Worm (Caenorhabditis elegans) whole organism, midembryonic: ENCODE results near the gene F58E6.6.

ENCODE experiments used
- T22C8.4 ChIP-seq: fragments of 200-800 bp; sonication (Bioruptor generic); IDR thresholded peaks from 2 replicates; pipeline ENCODE4 v1.3.6; 2022; ENCODE audit warnings: missing genetic modification characterization, missing compliant biosample characterization
- cog-1 ChIP-seq: sonication (generic microtip); optimal IDR thresholded peaks from 2 replicates; lab custom pipeline; 2016; ENCODE audit warnings: missing genetic modification characterization, missing compliant biosample characterization
- flt-1 ChIP-seq: fragments of 200-800 bp; sonication (Bioruptor generic); IDR thresholded peaks from 2 replicates; pipeline ENCODE4 v1.3.6; 2022; ENCODE audit warnings: missing genetic modification characterization, missing compliant biosample characterization
- klf-2 ChIP-seq: fragments of 200-800 bp; sonication (Bioruptor generic); conservative IDR thresholded peaks from 2 replicates; pipeline ENCODE4 v1.3.6; 2022; ENCODE audit warnings: missing genetic modification reagents, missing genetic modification characterization, missing compliant biosample characterization
- med-1 ChIP-seq: sonication (generic microtip); optimal IDR thresholded peaks from 2 replicates; lab custom pipeline; 2017; ENCODE audit warnings: missing genetic modification characterization, mild to moderate bottlenecking, missing compliant biosample characterization, antibody characterized with exemption, missing genetic modification reagents; ENCODE audit not compliant: insufficient read depth
- ref-1 ChIP-seq: fragments of 200-800 bp; sonication (Bioruptor generic); conservative IDR thresholded peaks from 2 replicates; pipeline ENCODE4 v1.3.6; 2022; ENCODE audit warnings: missing genetic modification reagents, missing genetic modification characterization, missing compliant biosample characterization
- tab-1 ChIP-seq: fragments of 200-800 bp; sonication (Bioruptor generic); IDR thresholded peaks from 2 replicates; pipeline ENCODE4 v1.3.6; 2022; ENCODE audit warnings: missing genetic modification characterization, missing compliant biosample characterization
- ztf-23 ChIP-seq: fragments of 200-800 bp; sonication (Bioruptor generic); IDR thresholded peaks from 2 replicates; pipeline ENCODE4 v1.3.6; 2022; ENCODE audit warnings: missing genetic modification reagents, missing genetic modification characterization, missing compliant biosample characterization
- ztf-29 ChIP-seq: fragments of 200-800 bp; sonication (Bioruptor generic); IDR thresholded peaks from 2 replicates; pipeline ENCODE4 v1.3.6; 2022; ENCODE audit warnings: missing genetic modification reagents, missing genetic modification characterization, missing compliant biosample characterization

The F58E6.6 gene

DNA sequence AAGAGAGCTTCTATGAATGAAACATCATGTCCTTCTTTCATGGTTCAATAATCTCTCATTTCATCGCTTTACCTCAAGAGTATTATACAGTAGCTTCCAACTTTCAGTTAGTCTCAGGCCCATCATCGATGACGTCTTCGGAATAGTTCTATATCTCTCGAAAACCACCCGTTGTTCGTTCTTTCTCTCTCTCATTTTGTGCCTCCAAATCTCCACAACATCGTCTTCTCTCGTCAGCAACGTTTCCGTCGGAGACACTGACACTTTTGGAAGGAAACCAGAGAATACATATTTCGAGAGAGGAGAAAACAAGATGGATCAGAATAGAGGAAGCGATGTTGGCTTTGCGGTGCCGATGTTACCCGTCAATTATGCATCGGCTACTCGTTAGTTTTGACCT lies 21.0 kb downstream of the F58E6.6 start:
- no peak for TF ChIP-seq tab-1 (GFP tag; lab: Robert Waterston, UW)
- TF ChIP-seq T22C8.4 (GFP tag; lab: Robert Waterston, UW) = no peak
- no peak for TF ChIP-seq ztf-29 (GFP tag; lab: Robert Waterston, UW)
- no peak for TF ChIP-seq ref-1

DNA sequence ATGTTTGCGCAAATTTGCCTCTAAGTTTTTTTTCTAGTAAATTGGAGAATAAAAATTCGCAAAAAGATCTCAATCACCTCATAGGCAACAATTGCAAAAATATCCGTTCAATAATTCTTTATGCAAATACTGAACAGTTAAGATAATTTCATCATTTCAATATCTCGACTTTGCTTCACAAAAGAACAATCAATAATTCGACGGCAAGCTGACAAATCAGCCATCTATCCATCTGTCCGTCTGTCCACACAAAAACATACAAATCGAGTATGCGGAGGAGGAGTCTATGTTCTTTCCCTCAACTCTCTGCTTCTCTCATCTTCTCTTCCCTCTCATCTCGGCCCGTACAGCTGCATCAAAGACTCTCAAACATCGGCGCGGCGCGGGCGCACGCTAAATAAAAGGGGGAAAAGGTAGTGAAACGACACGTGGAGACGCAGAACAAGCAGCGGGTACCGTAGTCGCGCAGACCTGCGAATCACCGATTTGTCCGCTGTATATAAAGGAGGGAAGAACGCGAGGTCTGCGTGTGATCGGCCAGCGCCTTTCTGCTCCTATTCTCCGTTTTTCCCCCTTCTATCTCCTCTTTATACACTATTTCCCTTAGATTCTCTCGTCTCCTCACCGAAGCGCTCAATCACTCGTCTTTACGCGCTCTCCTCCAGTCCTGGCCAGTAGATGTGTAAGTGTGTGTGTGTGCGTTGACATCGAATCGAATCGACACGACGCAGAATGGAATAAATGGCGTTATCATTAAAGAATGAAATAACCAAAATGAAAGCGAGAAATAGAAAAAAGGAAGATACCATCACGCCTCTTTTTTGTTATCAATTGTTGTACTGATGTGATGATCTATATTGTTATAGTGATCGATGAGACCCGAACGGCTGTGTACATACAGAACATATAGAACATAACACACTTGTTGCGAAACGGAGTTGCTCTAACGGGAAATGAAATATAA lies 21.8 kb downstream of the F58E6.6 start:
- TF ChIP-seq cog-1 (tag; lab: Kevin White, UChicago) (peak; percentile 97), ref-1 (0 out of 2 replicates have a peak, but pooled peaks have one; percentile 27), T22C8.4 (GFP tag; lab: Robert Waterston, UW) (peak; percentile 63; the same call in 1 of the 2 replicates), tab-1 (GFP tag; lab: Robert Waterston, UW) (no peak; the same call in 1 of the 2 replicates), ztf-29 (GFP tag; lab: Robert Waterston, UW) (no peak), flt-1 (GFP tag; lab: Robert Waterston, UW) (peak; percentile 77), ztf-23 (GFP tag; lab: Robert Waterston, UW) (peak; percentile 73; the same call in 1 of the 2 replicates), med-1 (GFP tag; lab: Kevin White, UChicago) (no peak), klf-2 (GFP tag; lab: Robert Waterston, UW) (no peak)

DNA sequence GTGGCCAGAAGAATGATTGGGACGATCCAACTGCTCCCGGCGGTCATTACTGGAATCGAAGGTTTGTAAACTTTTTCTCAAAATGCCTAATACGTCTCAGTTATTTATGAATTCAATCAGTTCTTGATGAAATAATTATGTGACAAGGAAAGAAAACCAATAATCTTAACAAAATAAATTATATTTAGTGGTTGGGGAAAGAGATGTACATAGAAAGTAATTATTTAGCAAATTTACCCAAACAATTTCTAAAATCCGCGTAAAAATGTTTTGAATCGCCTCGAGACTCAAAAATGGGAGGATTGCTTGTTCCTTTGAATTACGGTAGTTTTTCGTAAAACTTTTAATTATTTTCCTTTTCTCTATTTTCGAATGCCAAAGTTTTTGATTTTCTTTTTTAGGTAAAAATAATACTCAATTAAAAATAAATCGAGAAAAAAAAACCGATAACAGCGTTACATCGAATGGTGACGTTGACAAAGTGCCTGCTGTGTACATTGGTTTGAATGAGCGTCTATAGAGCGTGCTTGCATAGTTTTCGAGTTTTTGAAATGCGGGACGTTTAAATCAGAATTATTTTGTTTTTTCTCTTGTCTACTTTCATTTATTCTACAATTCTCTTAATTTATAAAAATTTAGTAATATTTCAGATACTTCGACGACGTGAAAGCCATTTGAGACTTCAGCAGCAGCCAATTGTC lies 23.2 kb downstream of the F58E6.6 start, which contains the start of the genes aagr-3 and drap-1:
aagr-3 (minus strand) TSS at position 51 of the 701 bp plus-strand sequence.
drap-1 (plus strand) TSS at position 645 of the 701 bp plus-strand sequence.
- no peak for TF ChIP-seq tab-1 (GFP tag; lab: Robert Waterston, UW)
- no peak for TF ChIP-seq ref-1
- TF ChIP-seq cog-1 (tag; lab: Kevin White, UChicago) = no peak
- no peak for TF ChIP-seq ztf-23 (GFP tag; lab: Robert Waterston, UW)
- TF ChIP-seq flt-1 (GFP tag; lab: Robert Waterston, UW) = no peak
- no peak for TF ChIP-seq T22C8.4 (GFP tag; lab: Robert Waterston, UW)
- no peak for TF ChIP-seq klf-2 (GFP tag; lab: Robert Waterston, UW)
- no peak for TF ChIP-seq ztf-29 (GFP tag; lab: Robert Waterston, UW)

DNA sequence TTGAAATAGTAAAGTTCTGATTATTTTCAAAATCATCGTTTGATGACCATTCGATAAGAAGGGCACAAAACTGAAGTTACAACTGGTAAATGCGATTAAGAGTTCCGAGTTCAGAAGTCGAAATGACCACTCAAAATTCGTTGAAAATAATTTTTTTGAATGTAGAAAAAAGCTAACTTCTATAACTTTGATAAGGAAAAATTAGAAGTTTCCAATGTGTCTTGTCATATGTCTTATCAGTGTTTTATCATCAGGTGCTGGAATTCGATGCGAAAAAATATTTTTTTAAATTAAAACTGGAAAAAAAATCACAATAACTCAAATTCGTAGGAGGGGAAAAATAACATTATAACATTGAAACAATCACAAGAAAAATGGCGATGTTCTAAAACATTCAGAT lies 27.1 kb downstream of the F58E6.6 start:
- TF ChIP-seq tab-1 (GFP tag; lab: Robert Waterston, UW) (no peak), ztf-29 (GFP tag; lab: Robert Waterston, UW) (no peak), ref-1 (no peak), med-1 (GFP tag; lab: Kevin White, UChicago) (no peak), ztf-23 (GFP tag; lab: Robert Waterston, UW) (no peak), flt-1 (GFP tag; lab: Robert Waterston, UW) (no peak), cog-1 (tag; lab: Kevin White, UChicago) (no peak), T22C8.4 (GFP tag; lab: Robert Waterston, UW) (no peak), klf-2 (GFP tag; lab: Robert Waterston, UW) (no peak)

DNA sequence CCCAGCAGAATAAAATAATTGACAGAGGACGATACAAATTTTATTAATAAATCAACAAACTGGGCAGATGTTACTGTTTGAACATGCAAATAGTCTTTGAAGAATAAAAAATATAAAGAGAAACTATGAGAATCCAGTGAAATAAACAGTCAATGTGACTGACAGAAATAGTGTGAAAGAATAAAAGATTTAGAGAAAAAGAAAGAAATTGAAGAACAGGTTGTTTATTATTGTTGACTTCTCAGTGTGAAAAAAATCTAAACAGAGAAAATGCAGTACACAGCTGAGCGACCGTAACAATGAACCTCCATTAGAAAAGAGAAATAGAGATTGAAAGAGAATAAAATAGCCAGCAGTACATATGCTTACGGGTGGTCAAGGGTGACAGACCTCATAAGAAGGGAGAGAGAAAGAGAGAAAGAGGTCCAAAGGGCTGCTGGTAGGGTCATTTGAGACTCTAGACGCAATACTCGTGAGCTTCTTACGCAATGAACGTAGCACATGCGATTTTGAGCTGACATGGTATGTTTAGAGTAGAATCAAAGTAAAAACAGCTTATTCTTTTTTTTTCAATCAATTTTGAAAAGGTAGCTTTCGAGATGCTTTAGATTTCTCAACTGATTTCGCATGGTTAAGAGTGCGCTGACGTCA lies 28.7 kb downstream of the F58E6.6 start, which contains the start of gene slcr-46.3:
slcr-46.3 (minus strand) TSS at position 86 of the 651 bp plus-strand sequence.
- TF ChIP-seq ztf-23 (GFP tag; lab: Robert Waterston, UW) (no peak), flt-1 (GFP tag; lab: Robert Waterston, UW) (no peak; the same call in 1 of the 2 replicates), med-1 (GFP tag; lab: Kevin White, UChicago) (no peak), T22C8.4 (GFP tag; lab: Robert Waterston, UW) (no peak), cog-1 (tag; lab: Kevin White, UChicago) (no peak), ref-1 (no peak), tab-1 (GFP tag; lab: Robert Waterston, UW) (no peak), ztf-29 (GFP tag; lab: Robert Waterston, UW) (no peak), klf-2 (GFP tag; lab: Robert Waterston, UW) (no peak)

DNA sequence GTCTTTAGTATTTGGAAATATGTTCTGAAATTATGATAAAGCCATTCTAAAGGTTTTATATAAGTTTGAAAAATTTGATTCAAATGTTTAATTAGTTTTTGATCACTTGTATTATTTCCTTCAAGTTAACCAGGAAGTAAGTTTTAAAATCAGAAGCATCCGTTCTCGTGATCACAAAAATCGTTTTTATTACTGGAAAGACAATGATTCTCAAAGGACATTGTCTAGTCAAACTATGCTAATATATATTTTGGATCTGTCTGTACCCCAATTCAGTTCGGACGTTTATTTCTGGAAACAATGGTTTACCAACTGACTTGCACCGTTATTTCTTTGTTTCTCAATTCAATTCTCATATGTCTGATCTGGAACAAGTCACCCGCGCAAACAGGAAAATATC lies 36.4 kb downstream of the F58E6.6 start, which contains the start of gene str-188:
str-188 (plus strand) TSS at position 301 of the 400 bp plus-strand sequence.
- no peak for TF ChIP-seq flt-1 (GFP tag; lab: Robert Waterston, UW)
- TF ChIP-seq ztf-29 (GFP tag; lab: Robert Waterston, UW) = no peak
- no peak for TF ChIP-seq T22C8.4 (GFP tag; lab: Robert Waterston, UW)
- TF ChIP-seq ref-1 = no peak
- TF ChIP-seq tab-1 (GFP tag; lab: Robert Waterston, UW) = no peak
- no peak for TF ChIP-seq klf-2 (GFP tag; lab: Robert Waterston, UW)
- no peak for TF ChIP-seq ztf-23 (GFP tag; lab: Robert Waterston, UW)
- no peak for TF ChIP-seq med-1 (GFP tag; lab: Kevin White, UChicago)
- TF ChIP-seq cog-1 (tag; lab: Kevin White, UChicago) = no peak

DNA sequence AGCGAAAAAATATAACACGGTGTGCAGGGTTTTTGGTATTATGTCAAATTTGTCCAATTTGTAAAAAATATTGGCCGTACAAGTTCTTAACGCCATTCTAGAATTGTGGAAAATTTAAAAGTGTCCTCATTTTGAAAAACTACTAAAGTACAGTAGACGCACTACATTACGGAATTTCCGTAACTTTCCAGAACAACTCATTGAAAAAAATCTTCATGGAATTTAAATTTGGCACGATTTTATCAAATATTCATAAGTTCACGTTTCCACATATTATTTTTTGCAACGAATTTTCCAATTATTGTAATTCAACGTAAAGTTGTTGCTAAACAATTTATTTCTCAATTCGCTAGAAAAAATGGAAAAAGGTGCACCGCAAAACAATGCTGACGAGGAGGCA lies 37.9 kb downstream of the F58E6.6 start, which contains the start of gene F40F9.3:
F40F9.3 (plus strand) TSS at position 301 of the 400 bp plus-strand sequence.
- TF ChIP-seq klf-2 (GFP tag; lab: Robert Waterston, UW) (no peak), med-1 (GFP tag; lab: Kevin White, UChicago) (no peak), flt-1 (GFP tag; lab: Robert Waterston, UW) (no peak), T22C8.4 (GFP tag; lab: Robert Waterston, UW) (no peak), ref-1 (no peak), cog-1 (tag; lab: Kevin White, UChicago) (no peak), tab-1 (GFP tag; lab: Robert Waterston, UW) (no peak), ztf-23 (GFP tag; lab: Robert Waterston, UW) (no peak), ztf-29 (GFP tag; lab: Robert Waterston, UW) (no peak)
